Worm (Caenorhabditis elegans) whole organism, L4/young adult: ENCODE measurements around the gene abhd-5.1.

Experiments
- W03F9.2 ChIP-seq: fragments of 150-350 bp; optimal IDR thresholded peaks from 2 replicates; lab custom pipeline; 2014; ENCODE audit warnings: missing biosample characterization, missing genetic modification characterization
- dao-5 ChIP-seq: sonication (generic microtip); optimal IDR thresholded peaks from 2 replicates; lab custom pipeline; 2016; ENCODE audit warnings: missing genotype, missing genetic modification characterization, moderate library complexity, missing compliant biosample characterization
- him-1 ChIP-seq: sonication (generic microtip); optimal IDR thresholded peaks from 2 replicates; lab custom pipeline; 2016; ENCODE audit warnings: missing genotype, missing genetic modification reagents, missing genetic modification characterization, missing compliant biosample characterization

- TF ChIP-seq him-1 (tag; lab: Kevin White, UChicago) (no peak), W03F9.2 (no peak), dao-5 (tag; lab: Kevin White, UChicago) (no peak)
Measured at ce11 chrV:4823323-4823682, 24.1 kb upstream of the abhd-5.1 start, which contains the start of gene adss-1.
